Fruit fly (Drosophila melanogaster) whole organism, embryonic: ENCODE results near the gene Andorra.

ENCODE experiments used
- Ada2b ChIP-seq: fragments of 200-800 bp; sonication (Bioruptor generic); IDR thresholded peaks from 2 replicates; pipeline ENCODE4 v1.3.6; 2022; ENCODE audit warnings: missing biosample characterization, missing genetic modification characterization
- BtbVII ChIP-seq: fragments of 200-800 bp; sonication (Bioruptor generic); optimal IDR thresholded peaks from 3 replicates; lab custom pipeline; 2017; ENCODE audit warnings: missing biosample characterization, mild to moderate bottlenecking, missing genetic modification characterization
- CG11085 ChIP-seq: fragments of 200-800 bp; sonication (Bioruptor generic); IDR thresholded peaks from 2 replicates; pipeline ENCODE4 v1.3.6; 2022; ENCODE audit warnings: missing biosample characterization, missing genetic modification characterization
- CG14014 ChIP-seq: fragments of 200-800 bp; sonication (Bioruptor generic); IDR thresholded peaks from 2 replicates; pipeline ENCODE4 v1.3.6; 2022; ENCODE audit warnings: missing biosample characterization, missing genetic modification characterization
- CG15269 ChIP-seq: fragments of 200-800 bp; sonication (Bioruptor generic); optimal IDR thresholded peaks from 2 replicates; lab custom pipeline; 2018; ENCODE audit warnings: missing biosample characterization, mild to moderate bottlenecking, missing genetic modification characterization, moderate library complexity
- CG1647 ChIP-seq: fragments of 200-800 bp; sonication (Bioruptor generic); optimal IDR thresholded peaks from 3 replicates; lab custom pipeline; 2016; ENCODE audit warnings: missing biosample characterization, missing genetic modification characterization
- CG17328 ChIP-seq: fragments of 200-800 bp; sonication (Bioruptor generic); IDR thresholded peaks from 2 replicates; pipeline ENCODE4 v1.3.6; 2022; ENCODE audit warnings: missing biosample characterization, missing genetic modification characterization
- CG17361 ChIP-seq: fragments of 200-800 bp; sonication (Bioruptor generic); IDR thresholded peaks from 3 replicates; pipeline ENCODE4 v1.3.6; 2022; ENCODE audit warnings: missing biosample characterization, missing genetic modification characterization
- CG17912 ChIP-seq: fragments of 200-800 bp; sonication (Bioruptor generic); optimal IDR thresholded peaks from 2 replicates; lab custom pipeline; 2018; ENCODE audit warnings: missing biosample characterization, mild to moderate bottlenecking, missing genetic modification characterization
- CG18262 ChIP-seq: fragments of 200-800 bp; optimal IDR thresholded peaks from 3 replicates; lab custom pipeline; 2019; ENCODE audit warnings: missing biosample characterization, mild to moderate bottlenecking, missing genetic modification characterization, moderate library complexity
- CG18599 ChIP-seq: fragments of 200-800 bp; sonication (Bioruptor generic); optimal IDR thresholded peaks from 3 replicates; lab custom pipeline; 2017; ENCODE audit warnings: missing biosample characterization, missing genetic modification characterization, mild to moderate bottlenecking, moderate library complexity, missing genetic modification reagents
- CG18619 ChIP-seq: fragments of 200-800 bp; sonication (Bioruptor generic); optimal IDR thresholded peaks from 3 replicates; lab custom pipeline; 2017; ENCODE audit warnings: missing biosample characterization, mild to moderate bottlenecking, missing genetic modification characterization
- CG2678 ChIP-seq: fragments of 200-800 bp; sonication (Bioruptor generic); optimal IDR thresholded peaks from 3 replicates; lab custom pipeline; 2019; ENCODE audit warnings: missing biosample characterization, mild to moderate bottlenecking, missing genetic modification characterization, moderate library complexity
- CG3281 ChIP-seq: fragments of 200-800 bp; sonication (Bioruptor generic); optimal IDR thresholded peaks from 3 replicates; lab custom pipeline; 2017; ENCODE audit warnings: missing biosample characterization, mild to moderate bottlenecking, missing genetic modification characterization
- CG4282 ChIP-seq: fragments of 200-800 bp; sonication (Bioruptor generic); optimal IDR thresholded peaks from 2 replicates; lab custom pipeline; 2016; ENCODE audit warnings: missing biosample characterization, missing genetic modification characterization
- CG4424 ChIP-seq: fragments of 200-800 bp; sonication (Bioruptor generic); optimal IDR thresholded peaks from 3 replicates; lab custom pipeline; 2016; ENCODE audit warnings: missing biosample characterization, missing genetic modification characterization
- CG5953 ChIP-seq: fragments of 200-800 bp; sonication (Bioruptor generic); IDR thresholded peaks from 2 replicates; pipeline ENCODE4 v1.3.6; 2022; ENCODE audit warnings: missing biosample characterization, missing genetic modification characterization
- CG8924 ChIP-seq: fragments of 200-800 bp; optimal IDR thresholded peaks from 3 replicates; lab custom pipeline; 2019; ENCODE audit warnings: missing biosample characterization, mild to moderate bottlenecking, missing genetic modification characterization, moderate library complexity
- CG8944 ChIP-seq: fragments of 200-800 bp; sonication (Bioruptor generic); optimal IDR thresholded peaks from 3 replicates; lab custom pipeline; 2016; ENCODE audit warnings: missing biosample characterization, missing genetic modification characterization
- Dip2 ChIP-seq: fragments of 200-800 bp; sonication (Bioruptor generic); IDR thresholded peaks from 2 replicates; pipeline ENCODE4 v1.3.6; 2022; ENCODE audit warnings: missing biosample characterization, missing genetic modification characterization
- HLH54F ChIP-seq: fragments of 200-800 bp; sonication (Bioruptor generic); optimal IDR thresholded peaks from 3 replicates; lab custom pipeline; 2016; ENCODE audit warnings: missing biosample characterization, missing genetic modification characterization
- Hsf ChIP-seq: fragments of 200-800 bp; sonication (Bioruptor generic); optimal IDR thresholded peaks from 3 replicates; lab custom pipeline; 2016; ENCODE audit warnings: missing biosample characterization, missing genetic modification characterization
- MTF-1 ChIP-seq: fragments of 200-800 bp; sonication (Bioruptor generic); optimal IDR thresholded peaks from 2 replicates; lab custom pipeline; 2018; ENCODE audit warnings: missing biosample characterization, mild to moderate bottlenecking, missing genetic modification characterization, borderline replicate concordance
- Med ChIP-seq: fragments of 200-800 bp; sonication (Bioruptor generic); peaks from one replicate; lab custom pipeline; 2016; ENCODE audit warnings: missing biosample characterization, missing genetic modification characterization, mild to moderate bottlenecking, inconsistent platforms, moderate library complexity
- Rfx ChIP-seq: fragments of 200-800 bp; sonication (Bioruptor generic); IDR thresholded peaks from 2 replicates; pipeline ENCODE4 v1.3.6; 2022; ENCODE audit warnings: missing biosample characterization, missing genetic modification characterization
- Sox102F ChIP-seq: fragments of 200-800 bp; sonication (Bioruptor generic); optimal IDR thresholded peaks from 2 replicates; lab custom pipeline; 2018; ENCODE audit warnings: missing biosample characterization, mild to moderate bottlenecking, missing genetic modification characterization, moderate library complexity
- Tbp ChIP-seq: fragments of >200 bp; optimal IDR thresholded peaks from 2 replicates; lab custom pipeline; 2018; ENCODE audit warnings: missing biosample characterization, missing genetic modification characterization
- al ChIP-seq: fragments of 200-800 bp; sonication (Bioruptor generic); IDR thresholded peaks from 2 replicates; pipeline ENCODE4 v1.3.6; 2022; ENCODE audit warnings: missing biosample characterization, missing genetic modification characterization
- ato ChIP-seq: fragments of 200-800 bp; sonication (Bioruptor generic); IDR thresholded peaks from 2 replicates; pipeline ENCODE4 v1.3.6; 2022; ENCODE audit warnings: missing biosample characterization, missing genetic modification characterization; ENCODE audit not compliant: partially characterized antibody
- bowl ChIP-seq: fragments of 200-800 bp; sonication (Bioruptor generic); IDR thresholded peaks from 2 replicates; pipeline ENCODE4 v1.3.6; 2022; ENCODE audit warnings: missing biosample characterization, missing genetic modification characterization
- btn ChIP-seq: fragments of 200-800 bp; sonication (Bioruptor generic); optimal IDR thresholded peaks from 2 replicates; lab custom pipeline; 2016; ENCODE audit warnings: missing biosample characterization, missing genetic modification characterization
- chinmo ChIP-seq: fragments of 200-800 bp; sonication (Bioruptor generic); IDR thresholded peaks from 4 replicates; pipeline ENCODE4 v1.3.6; 2022; ENCODE audit warnings: missing biosample characterization, missing genetic modification characterization; ENCODE audit not compliant: partially characterized antibody
- disco-r ChIP-seq: fragments of 200-800 bp; sonication (Bioruptor generic); optimal IDR thresholded peaks from 2 replicates; lab custom pipeline; 2016; ENCODE audit warnings: missing biosample characterization, missing genetic modification characterization
- ems ChIP-seq: fragments of 200-800 bp; sonication (Bioruptor generic); optimal IDR thresholded peaks from 3 replicates; lab custom pipeline; 2016; ENCODE audit warnings: missing biosample characterization, missing genetic modification characterization
- esg ChIP-seq: fragments of 200-800 bp; sonication (Bioruptor generic); conservative IDR thresholded peaks from 2 replicates; pipeline ENCODE4 v1.3.6; 2022; ENCODE audit warnings: missing biosample characterization, missing genetic modification characterization
- ftz-f1 ChIP-seq: fragments of 200-800 bp; sonication (Bioruptor generic); optimal IDR thresholded peaks from 2 replicates; lab custom pipeline; 2016; ENCODE audit warnings: missing biosample characterization, missing genetic modification characterization
- gce ChIP-seq: fragments of 200-800 bp; sonication (Bioruptor generic); IDR thresholded peaks from 3 replicates; pipeline ENCODE4 v1.3.6; 2022; ENCODE audit warnings: missing biosample characterization, missing genetic modification characterization
- hbn ChIP-seq: fragments of 200-800 bp; sonication (Bioruptor generic); IDR thresholded peaks from 2 replicates; pipeline ENCODE4 v1.3.6; 2022; ENCODE audit warnings: missing biosample characterization, missing genetic modification characterization; ENCODE audit not compliant: partially characterized antibody
- mirr ChIP-seq: fragments of 200-800 bp; sonication (Bioruptor generic); optimal IDR thresholded peaks from 3 replicates; lab custom pipeline; 2018; ENCODE audit warnings: missing biosample characterization, mild to moderate bottlenecking, missing genetic modification characterization
- org-1 ChIP-seq: fragments of 200-800 bp; sonication (Bioruptor generic); optimal IDR thresholded peaks from 2 replicates; lab custom pipeline; 2017; ENCODE audit warnings: missing biosample characterization, missing genetic modification characterization
- pho ChIP-seq: fragments of 200-800 bp; sonication (Bioruptor generic); optimal IDR thresholded peaks from 2 replicates; lab custom pipeline; 2016; ENCODE audit warnings: missing biosample characterization, missing genetic modification characterization
- prd ChIP-seq, 3 experiments: fragments of >200 bp in 2 of 3; fragments of 200-800 bp in 1 of 3; sonication (Bioruptor generic) in 1 of 3; optimal IDR thresholded peaks in 2 of 3; IDR thresholded peaks in 1 of 3; 2 replicates in 2 of 3; 3 replicates in 1 of 3; pipeline versions ENCODE4 v1.3.6 to Lab custom; 2017 to 2022; ENCODE audit warnings: missing biosample characterization in 1 of 3, missing genetic modification characterization in 1 of 3
- pros ChIP-seq: fragments of 200-800 bp; sonication (Bioruptor generic); optimal IDR thresholded peaks from 3 replicates; lab custom pipeline; 2019; ENCODE audit warnings: missing biosample characterization, mild to moderate bottlenecking, missing genetic modification characterization, moderate library complexity
- scrt ChIP-seq: fragments of 200-800 bp; sonication (Bioruptor generic); optimal IDR thresholded peaks from 2 replicates; lab custom pipeline; 2018; ENCODE audit warnings: missing biosample characterization, mild to moderate bottlenecking, missing genetic modification characterization, moderate library complexity
- sd ChIP-seq: fragments of 200-800 bp; sonication (Bioruptor generic); optimal IDR thresholded peaks from 3 replicates; lab custom pipeline; 2018; ENCODE audit warnings: missing biosample characterization, mild to moderate bottlenecking, missing genetic modification characterization, moderate library complexity
- tap ChIP-seq: fragments of 200-800 bp; optimal IDR thresholded peaks from 3 replicates; lab custom pipeline; 2019; ENCODE audit warnings: missing biosample characterization, mild to moderate bottlenecking, missing genetic modification characterization, moderate library complexity
- tgo ChIP-seq: fragments of 200-800 bp; sonication (Bioruptor generic); IDR thresholded peaks from 3 replicates; pipeline ENCODE4 v1.3.6; 2022; ENCODE audit warnings: missing biosample characterization, missing genetic modification characterization
- tin ChIP-seq: fragments of 200-800 bp; sonication (Bioruptor generic); optimal IDR thresholded peaks from 3 replicates; lab custom pipeline; 2016; ENCODE audit warnings: missing biosample characterization, missing genetic modification characterization
- ttk ChIP-seq: fragments of 200-800 bp; sonication (Bioruptor generic); IDR thresholded peaks from 2 replicates; pipeline ENCODE4 v2.1.2; 2022; ENCODE audit warnings: missing biosample characterization, missing genetic modification characterization
- wdn ChIP-seq: fragments of 200-800 bp; sonication (Bioruptor generic); IDR thresholded peaks from 2 replicates; pipeline ENCODE4 v1.3.6; 2022; ENCODE audit warnings: missing biosample characterization, missing genetic modification characterization

Andorra gene

dm6 chrX:18140932-18141587 lies 38.2 kb downstream of the Andorra start (continued):
- peak; percentile 47 for TF ChIP-seq CG18599 (GFP tag; lab: Kevin White, UChicago)
- TF ChIP-seq CG18619 (GFP tag; lab: Kevin White, UChicago): peak; percentile 35
- 0 out of 3 replicates have a peak, but pooled peaks have one; percentile 21 for TF ChIP-seq tgo (GFP tag; lab: Robert Waterston, UW)
- no peak for TF ChIP-seq tap (tag; lab: Kevin White, UChicago)
- no peak for TF ChIP-seq ftz-f1 (GFP tag; lab: Kevin White, UChicago)
- TF ChIP-seq CG4424 (GFP tag; lab: Kevin White, UChicago): peak; percentile 12
- no peak for TF ChIP-seq prd (optimal IDR thresholded peaks at IDR 0.05; lab: Kevin White, UChicago)
- TF ChIP-seq prd (GFP tag; IDR thresholded peaks at IDR 0.05; lab: Robert Waterston, UW): peak; percentile 26; the same call in 1 of the 3 replicates
- TF ChIP-seq CG11085 (GFP tag; lab: Robert Waterston, UW): no peak
- TF ChIP-seq CG8944 (GFP tag; lab: Kevin White, UChicago): no peak
- TF ChIP-seq MTF-1 (GFP tag; lab: Kevin White, UChicago): no peak
- no peak for TF ChIP-seq CG1647
- TF ChIP-seq org-1 (GFP tag; lab: Kevin White, UChicago): no peak
- 0 out of 2 replicates have a peak, but pooled peaks have one; percentile 11 for TF ChIP-seq CG17328
- TF ChIP-seq CG17912 (GFP tag; lab: Kevin White, UChicago): no peak
- no peak for TF ChIP-seq CG4282 (GFP tag; lab: Kevin White, UChicago)
- TF ChIP-seq pros: no peak
- peak; percentile 4 for TF ChIP-seq scrt (GFP tag; lab: Kevin White, UChicago)
- TF ChIP-seq Sox102F (GFP tag; lab: Kevin White, UChicago): no peak
- TF ChIP-seq pho: no peak
- TF ChIP-seq hbn: no peak
- TF ChIP-seq ems (GFP tag; lab: Kevin White, UChicago): no peak
- TF ChIP-seq Hsf (GFP tag; lab: Kevin White, UChicago): peak; percentile 5
- TF ChIP-seq BtbVII: no peak
- TF ChIP-seq HLH54F (GFP tag; lab: Kevin White, UChicago): peak; percentile 7
- 0 out of 2 replicates have a peak, but pooled peaks have one; percentile 6 for TF ChIP-seq CG14014 (GFP tag; lab: Robert Waterston, UW)
- no peak for TF ChIP-seq mirr (GFP tag; lab: Kevin White, UChicago)
- TF ChIP-seq sd: no peak
- peak; percentile 13 for TF ChIP-seq CG18262 (tag; lab: Kevin White, UChicago)
- peak; percentile 81 for TF ChIP-seq Med (GFP tag; lab: Kevin White, UChicago)
- TF ChIP-seq CG15269 (tag; lab: Kevin White, UChicago): peak; percentile 31
- no peak for TF ChIP-seq Dip2 (GFP tag; lab: Robert Waterston, UW)
- TF ChIP-seq CG3281: peak; percentile 11
- 0 out of 2 replicates have a peak, but pooled peaks have one; percentile 5 for TF ChIP-seq ttk
- TF ChIP-seq Tbp (GFP tag; lab: Kevin White, UChicago): no peak
- no peak for TF ChIP-seq ato (GFP tag; lab: Robert Waterston, UW)
- no peak for TF ChIP-seq chinmo (GFP tag; lab: Robert Waterston, UW)
- peak; percentile 12; the same call in 1 of the 2 replicates for TF ChIP-seq Ada2b (GFP tag; lab: Robert Waterston, UW)
- no peak for TF ChIP-seq bowl (GFP tag; lab: Robert Waterston, UW)
- peak; percentile 42 for TF ChIP-seq CG2678 (tag; lab: Kevin White, UChicago)
- no peak for TF ChIP-seq tin (GFP tag; lab: Kevin White, UChicago)
- TF ChIP-seq disco-r (GFP tag; lab: Kevin White, UChicago): no peak
- no peak for TF ChIP-seq CG5953
- TF ChIP-seq wdn: no peak
- 0 out of 3 replicates have a peak, but pooled peaks have one; percentile 8 for TF ChIP-seq gce (GFP tag; lab: Robert Waterston, UW)
- no peak for TF ChIP-seq btn
- TF ChIP-seq esg (GFP tag; lab: Robert Waterston, UW): no peak
- peak; percentile 50; the same call in 2 of the 3 replicates for TF ChIP-seq CG17361 (GFP tag; lab: Robert Waterston, UW)
- TF ChIP-seq Rfx: peak; percentile 33
- TF ChIP-seq al: no peak
- no peak for TF ChIP-seq CG8924 (tag; lab: Kevin White, UChicago)
